Fruit fly (Drosophila melanogaster) whole organism, prepupa: Measurements from ENCODE around the gene CG5087.
A peak's percentile ranks its signal among the peaks of the same experiment; 100 is the strongest.

Experiments
- Blimp-1 ChIP-seq: fragments of 200-800 bp; sonication (Bioruptor generic); optimal IDR thresholded peaks from 3 replicates; lab custom pipeline; 2017; ENCODE audit warnings: missing biosample characterization, missing genetic modification characterization, mild to moderate bottlenecking, moderate library complexity, missing genetic modification reagents
- CG10631 ChIP-seq: fragments of 200-800 bp; sonication (Bioruptor generic); optimal IDR thresholded peaks from 2 replicates; lab custom pipeline; 2016; ENCODE audit warnings: missing biosample characterization, missing genetic modification characterization
- CG10669 ChIP-seq: fragments of 200-800 bp; sonication (Bioruptor generic); optimal IDR thresholded peaks from 3 replicates; lab custom pipeline; 2018; ENCODE audit warnings: missing biosample characterization, mild to moderate bottlenecking, missing genetic modification characterization, moderate library complexity
- CG11294 ChIP-seq: fragments of 200-800 bp; sonication (Bioruptor generic); IDR thresholded peaks from 2 replicates; pipeline ENCODE4 v1.3.6; 2022; ENCODE audit warnings: missing biosample characterization, missing genetic modification characterization
- CG11762 ChIP-seq: fragments of 200-800 bp; sonication (Bioruptor generic); optimal IDR thresholded peaks from 3 replicates; lab custom pipeline; 2016; ENCODE audit warnings: missing biosample characterization, missing genetic modification characterization; ENCODE audit not compliant: insufficient read depth
- CG15336 ChIP-seq: fragments of 200-800 bp; sonication (Bioruptor generic); IDR thresholded peaks from 2 replicates; pipeline ENCODE4 v1.3.6; 2022; ENCODE audit warnings: missing biosample characterization, missing genetic modification characterization
- CG1621 ChIP-seq: fragments of 200-800 bp; sonication (Bioruptor generic); optimal IDR thresholded peaks from 3 replicates; lab custom pipeline; 2018; ENCODE audit warnings: missing biosample characterization, mild to moderate bottlenecking, missing genetic modification characterization
- CG16779 ChIP-seq: fragments of 200-800 bp; sonication (Bioruptor generic); optimal IDR thresholded peaks from 3 replicates; lab custom pipeline; 2017; ENCODE audit warnings: missing biosample characterization, mild to moderate bottlenecking, missing genetic modification characterization
- CG3032 ChIP-seq: fragments of 200-800 bp; optimal IDR thresholded peaks from 2 replicates; lab custom pipeline; 2019; ENCODE audit warnings: missing biosample characterization, mild to moderate bottlenecking, missing genetic modification characterization, moderate library complexity
- CG31627 ChIP-seq: fragments of 200-800 bp; sonication (Bioruptor generic); optimal IDR thresholded peaks from 3 replicates; lab custom pipeline; 2016; ENCODE audit warnings: missing biosample characterization, missing genetic modification characterization
- CG32006 ChIP-seq: fragments of 200-800 bp; sonication (Bioruptor generic); optimal IDR thresholded peaks from 3 replicates; lab custom pipeline; 2017; ENCODE audit warnings: missing biosample characterization, mild to moderate bottlenecking, missing genetic modification characterization
- CG34406 ChIP-seq: fragments of 200-800 bp; sonication (Bioruptor generic); optimal IDR thresholded peaks from 3 replicates; lab custom pipeline; 2016; ENCODE audit warnings: missing biosample characterization, missing genetic modification characterization
- CG3919 ChIP-seq: fragments of 200-800 bp; sonication (Bioruptor generic); optimal IDR thresholded peaks from 3 replicates; lab custom pipeline; 2016; ENCODE audit warnings: missing biosample characterization, missing genetic modification characterization
- CG4318 ChIP-seq: fragments of 200-800 bp; sonication (Bioruptor generic); optimal IDR thresholded peaks from 3 replicates; lab custom pipeline; 2017; ENCODE audit warnings: missing biosample characterization, mild to moderate bottlenecking, missing genetic modification characterization
- CG6163 ChIP-seq: fragments of 200-800 bp; sonication (Bioruptor generic); IDR thresholded peaks from 3 replicates; pipeline ENCODE4 v1.3.6; 2022; ENCODE audit warnings: missing biosample characterization, missing genetic modification characterization
- CG6276 ChIP-seq: fragments of 200-800 bp; sonication (Bioruptor generic); optimal IDR thresholded peaks from 2 replicates; lab custom pipeline; 2017; ENCODE audit warnings: missing biosample characterization, mild to moderate bottlenecking, missing genetic modification characterization
- CG6792 ChIP-seq: fragments of 200-800 bp; sonication (Bioruptor generic); optimal IDR thresholded peaks from 3 replicates; lab custom pipeline; 2016; ENCODE audit warnings: missing biosample characterization, missing genetic modification characterization
- CG8119 ChIP-seq: fragments of 200-800 bp; sonication (Bioruptor generic); IDR thresholded peaks from 3 replicates; pipeline ENCODE4 v1.3.6; 2022; ENCODE audit warnings: missing biosample characterization, missing genetic modification characterization
- CG8319 ChIP-seq: fragments of 200-800 bp; sonication (Bioruptor generic); optimal IDR thresholded peaks from 3 replicates; lab custom pipeline; 2016; ENCODE audit warnings: missing biosample characterization, missing genetic modification characterization
- CG8632 ChIP-seq: fragments of 200-800 bp; sonication (Bioruptor generic); optimal IDR thresholded peaks from 3 replicates; lab custom pipeline; 2016; ENCODE audit warnings: missing biosample characterization, missing genetic modification characterization
- CG9139 ChIP-seq: fragments of 200-800 bp; sonication (Bioruptor generic); optimal IDR thresholded peaks from 3 replicates; lab custom pipeline; 2017; ENCODE audit warnings: missing biosample characterization, mild to moderate bottlenecking, missing genetic modification characterization
- Eip75B ChIP-seq: fragments of 200-800 bp; sonication (Bioruptor generic); optimal IDR thresholded peaks from 3 replicates; lab custom pipeline; 2016; ENCODE audit warnings: missing biosample characterization, missing genetic modification characterization
- Eip78C ChIP-seq: fragments of 200-800 bp; sonication (Bioruptor generic); peaks from one replicate; lab custom pipeline; 2016; ENCODE audit warnings: missing biosample characterization, missing genetic modification characterization
- Ets21C ChIP-seq: fragments of 200-800 bp; sonication (Bioruptor generic); optimal IDR thresholded peaks from 3 replicates; lab custom pipeline; 2016; ENCODE audit warnings: missing biosample characterization, missing genetic modification characterization
- Ets96B ChIP-seq: fragments of 200-800 bp; optimal IDR thresholded peaks from 2 replicates; lab custom pipeline; 2019; ENCODE audit warnings: missing biosample characterization, mild to moderate bottlenecking, missing genetic modification characterization, moderate library complexity
- Gug ChIP-seq: fragments of 200-800 bp; sonication (Bioruptor generic); IDR thresholded peaks from 2 replicates; pipeline ENCODE4 v1.3.6; 2022; ENCODE audit warnings: missing biosample characterization, missing genetic modification characterization
- Hr38 ChIP-seq: sonication (Bioruptor generic); optimal IDR thresholded peaks from 2 replicates; lab custom pipeline; 2016; ENCODE audit warnings: missing biosample characterization, missing genetic modification characterization
- Hr39 ChIP-seq: fragments of 200-800 bp; sonication (Bioruptor generic); optimal IDR thresholded peaks from 2 replicates; lab custom pipeline; 2016; ENCODE audit warnings: missing biosample characterization, missing genetic modification characterization
- Hr4 ChIP-seq: fragments of 200-800 bp; sonication (Bioruptor generic); optimal IDR thresholded peaks from 3 replicates; lab custom pipeline; 2016; ENCODE audit warnings: missing biosample characterization, missing genetic modification characterization
- Lpt ChIP-seq: fragments of 200-800 bp; sonication (Bioruptor generic); optimal IDR thresholded peaks from 3 replicates; lab custom pipeline; 2016; ENCODE audit warnings: missing biosample characterization, missing genetic modification characterization
- Met ChIP-seq: fragments of 200-800 bp; sonication (Bioruptor generic); optimal IDR thresholded peaks from 3 replicates; lab custom pipeline; 2016; ENCODE audit warnings: missing biosample characterization, missing genetic modification characterization
- OdsH ChIP-seq: fragments of 200-800 bp; sonication (Bioruptor generic); optimal IDR thresholded peaks from 3 replicates; lab custom pipeline; 2016; ENCODE audit warnings: missing biosample characterization, missing genetic modification characterization
- Smox ChIP-seq: fragments of 200-800 bp; sonication (Bioruptor generic); optimal IDR thresholded peaks from 3 replicates; lab custom pipeline; 2016; ENCODE audit warnings: missing biosample characterization, missing genetic modification characterization
- Sox102F ChIP-seq: fragments of 200-800 bp; sonication (Bioruptor generic); optimal IDR thresholded peaks from 2 replicates; lab custom pipeline; 2016; ENCODE audit warnings: missing biosample characterization, mild to moderate bottlenecking, missing genetic modification characterization
- Sox14 ChIP-seq: fragments of 200-800 bp; sonication (Bioruptor generic); optimal IDR thresholded peaks from 3 replicates; lab custom pipeline; 2016; ENCODE audit warnings: missing biosample characterization, missing genetic modification characterization
- Sox15 ChIP-seq: fragments of 200-800 bp; sonication (Bioruptor generic); optimal IDR thresholded peaks from 3 replicates; lab custom pipeline; 2016; ENCODE audit warnings: missing biosample characterization, missing genetic modification characterization
- achi ChIP-seq: fragments of 200-800 bp; sonication (Bioruptor generic); optimal IDR thresholded peaks from 3 replicates; lab custom pipeline; 2016; ENCODE audit warnings: missing biosample characterization, missing genetic modification characterization
- acj6 ChIP-seq: fragments of 200-800 bp; sonication (Bioruptor generic); optimal IDR thresholded peaks from 3 replicates; lab custom pipeline; 2016; ENCODE audit warnings: missing biosample characterization, missing genetic modification characterization
- cyc ChIP-seq: fragments of 200-800 bp; sonication (Bioruptor generic); optimal IDR thresholded peaks from 3 replicates; lab custom pipeline; 2016; ENCODE audit warnings: missing biosample characterization, missing genetic modification characterization
- dac ChIP-seq: fragments of 200-800 bp; sonication (Bioruptor generic); optimal IDR thresholded peaks from 2 replicates; lab custom pipeline; 2017; ENCODE audit warnings: missing biosample characterization, mild to moderate bottlenecking, missing genetic modification characterization
- dsx ChIP-seq: fragments of 200-800 bp; optimal IDR thresholded peaks from 3 replicates; lab custom pipeline; 2019; ENCODE audit warnings: missing biosample characterization, mild to moderate bottlenecking, missing genetic modification characterization, moderate library complexity; ENCODE audit not compliant: poor library complexity, severe bottlenecking
- eg ChIP-seq: fragments of 200-800 bp; sonication (Bioruptor generic); IDR thresholded peaks from 3 replicates; pipeline ENCODE4 v1.3.6; 2022; ENCODE audit warnings: missing biosample characterization, missing genetic modification characterization
- esn ChIP-seq: fragments of 200-800 bp; sonication (Bioruptor generic); optimal IDR thresholded peaks from 2 replicates; lab custom pipeline; 2016; ENCODE audit warnings: missing biosample characterization, mild to moderate bottlenecking, missing genetic modification characterization, moderate library complexity
- fd59A ChIP-seq: fragments of 200-800 bp; sonication (Bioruptor generic); optimal IDR thresholded peaks from 2 replicates; lab custom pipeline; 2017; ENCODE audit warnings: missing biosample characterization, mild to moderate bottlenecking, missing genetic modification characterization, missing genetic modification reagents
- fd85E ChIP-seq: fragments of 200-800 bp; sonication (Bioruptor generic); optimal IDR thresholded peaks from 3 replicates; lab custom pipeline; 2016; ENCODE audit warnings: missing biosample characterization, missing genetic modification characterization
- lz ChIP-seq: fragments of 200-800 bp; sonication (Bioruptor generic); optimal IDR thresholded peaks from 3 replicates; lab custom pipeline; 2016; ENCODE audit warnings: missing biosample characterization, missing genetic modification characterization
- net ChIP-seq: fragments of 200-800 bp; sonication (Bioruptor generic); optimal IDR thresholded peaks from 3 replicates; lab custom pipeline; 2016; ENCODE audit warnings: missing biosample characterization, missing genetic modification characterization
- pdm3 ChIP-seq: fragments of 200-800 bp; sonication (Bioruptor generic); optimal IDR thresholded peaks from 3 replicates; lab custom pipeline; 2016; ENCODE audit warnings: missing biosample characterization, missing genetic modification characterization
- salr ChIP-seq, 2 experiments: fragments of 200-800 bp; sonication (Bioruptor generic); optimal IDR thresholded peaks; 3 replicates each; lab custom pipeline; 2016 to 2018; ENCODE audit warnings: missing biosample characterization in 2 of 2, missing genetic modification characterization in 2 of 2, mild to moderate bottlenecking in 1 of 2
- spab ChIP-seq: fragments of 200-800 bp; sonication (Bioruptor generic); optimal IDR thresholded peaks from 2 replicates; lab custom pipeline; 2017; ENCODE audit warnings: missing biosample characterization, mild to moderate bottlenecking, missing genetic modification characterization, missing genetic modification reagents
- svp ChIP-seq: fragments of 200-800 bp; sonication (Bioruptor generic); peaks from one replicate; lab custom pipeline; 2016; ENCODE audit warnings: missing biosample characterization, missing genetic modification characterization
- topi ChIP-seq: fragments of 200-800 bp; sonication (Bioruptor generic); optimal IDR thresholded peaks from 3 replicates; lab custom pipeline; 2016; ENCODE audit warnings: missing biosample characterization, missing genetic modification characterization

The CG5087 gene

dm6 chr3L:8996173-8996767, 1.7 kb upstream of the CG5087 start:
- peak; percentile 91 for TF ChIP-seq CG6276 (GFP tag; lab: Kevin White, UChicago)
- TF ChIP-seq topi (GFP tag; lab: Kevin White, UChicago) = peak; percentile 88
- TF ChIP-seq CG8319 (GFP tag; lab: Kevin White, UChicago) = peak; percentile 74
- peak; percentile 82 for TF ChIP-seq CG34406 (GFP tag; lab: Kevin White, UChicago)
- TF ChIP-seq CG10631 (GFP tag; lab: Kevin White, UChicago) = no peak
- peak; percentile 74 for TF ChIP-seq CG11762 (GFP tag; lab: Kevin White, UChicago)
- TF ChIP-seq acj6 (GFP tag; lab: Kevin White, UChicago) = peak; percentile 87
- peak; percentile 90 for TF ChIP-seq Hr39 (GFP tag; lab: Kevin White, UChicago)
- TF ChIP-seq CG32006 (GFP tag; lab: Kevin White, UChicago) = peak; percentile 97
- TF ChIP-seq CG8632 (GFP tag; lab: Kevin White, UChicago) = peak; percentile 82
- peak; percentile 75 for TF ChIP-seq Hr38 (GFP tag; lab: Kevin White, UChicago)
- TF ChIP-seq eg (GFP tag; lab: Robert Waterston, UW) = peak; percentile 97
- peak; percentile 87 for TF ChIP-seq Sox14 (GFP tag; lab: Kevin White, UChicago)
- TF ChIP-seq net (GFP tag; lab: Kevin White, UChicago) = peak; percentile 87
- TF ChIP-seq CG16779 (tag; lab: Kevin White, UChicago) = no peak
- TF ChIP-seq lz (GFP tag; lab: Kevin White, UChicago) = peak; percentile 89
- TF ChIP-seq pdm3 = peak; percentile 91
- TF ChIP-seq Blimp-1 (GFP tag; lab: Kevin White, UChicago) = peak; percentile 59
- peak in 1 of 2 experiments; percentile 31 for TF ChIP-seq salr (GFP tag; optimal IDR thresholded peaks at IDR 0.05; lab: Kevin White, UChicago)
- TF ChIP-seq CG6792 (GFP tag; lab: Kevin White, UChicago) = peak; percentile 89
- TF ChIP-seq Met (GFP tag; lab: Kevin White, UChicago) = no peak
- peak; percentile 64 for TF ChIP-seq Ets96B
- TF ChIP-seq CG3919 (GFP tag; lab: Kevin White, UChicago) = peak; percentile 91
- peak; percentile 97 for TF ChIP-seq Eip78C (GFP tag; lab: Kevin White, UChicago)
- peak; percentile 97 for TF ChIP-seq Hr4 (GFP tag; lab: Kevin White, UChicago)
- peak; percentile 95 for TF ChIP-seq CG15336 (GFP tag; lab: Robert Waterston, UW)
- TF ChIP-seq dsx (GFP tag; lab: Kevin White, UChicago) = no peak
- peak; percentile 91 for TF ChIP-seq Lpt (GFP tag; lab: Kevin White, UChicago)
- no peak for TF ChIP-seq CG10669 (GFP tag; lab: Kevin White, UChicago)
- peak; percentile 95 for TF ChIP-seq svp (GFP tag; lab: Kevin White, UChicago)
- TF ChIP-seq fd59A (GFP tag; lab: Kevin White, UChicago) = peak; percentile 51
- TF ChIP-seq CG8119 (GFP tag; lab: Robert Waterston, UW) = peak; percentile 95
- TF ChIP-seq Ets21C = peak; percentile 82
- TF ChIP-seq CG3032 = peak; percentile 53
- TF ChIP-seq dac (GFP tag; lab: Kevin White, UChicago) = peak; percentile 89
- no peak for TF ChIP-seq spab
- TF ChIP-seq CG9139 = no peak
- no peak for TF ChIP-seq Sox102F (GFP tag; lab: Kevin White, UChicago)
- TF ChIP-seq esn (GFP tag; lab: Kevin White, UChicago) = peak; percentile 92
- TF ChIP-seq CG11294 = peak; percentile 82; the same call in 1 of the 2 replicates
- peak; percentile 43 for TF ChIP-seq CG1621 (tag; lab: Kevin White, UChicago)
- peak; percentile 90 for TF ChIP-seq OdsH (GFP tag; lab: Kevin White, UChicago)
- TF ChIP-seq fd85E = peak; percentile 31
- peak; percentile 92 for TF ChIP-seq CG31627 (GFP tag; lab: Kevin White, UChicago)
- peak; percentile 87 for TF ChIP-seq achi (GFP tag; lab: Kevin White, UChicago)
- TF ChIP-seq Sox15 = peak; percentile 66
- TF ChIP-seq CG6163 (GFP tag; lab: Robert Waterston, UW) = peak; percentile 95
- TF ChIP-seq Gug (GFP tag; lab: Robert Waterston, UW) = peak; percentile 86
- TF ChIP-seq cyc = peak; percentile 89
- no peak for TF ChIP-seq Smox (GFP tag; lab: Kevin White, UChicago)
- peak; percentile 89 for TF ChIP-seq Eip75B (GFP tag; lab: Kevin White, UChicago)
- TF ChIP-seq CG4318 = peak; percentile 92
